Worm (Caenorhabditis elegans) whole organism, L2 larva: Measurements from ENCODE around the gene gpch-1.

Experiments used
- F13H6.1 ChIP-seq: sonication (generic microtip); optimal IDR thresholded peaks from 2 replicates; lab custom pipeline; 2016; ENCODE audit warnings: missing genetic modification characterization, missing compliant biosample characterization
- alr-1 ChIP-seq: fragments of 150-350 bp; optimal IDR thresholded peaks from 2 replicates; lab custom pipeline; 2014; ENCODE audit warnings: missing biosample characterization, missing genetic modification characterization
- aly-2 ChIP-seq: fragments of 150-350 bp; optimal IDR thresholded peaks from 2 replicates; lab custom pipeline; 2014; ENCODE audit warnings: missing biosample characterization, missing genetic modification characterization
- ama-1 ChIP-seq: fragments of 150-350 bp; optimal IDR thresholded peaks from 2 replicates; lab custom pipeline; 2018; ENCODE audit warnings: inconsistent platforms
- crh-2 ChIP-seq: sonication (generic microtip); optimal IDR thresholded peaks from 2 replicates; lab custom pipeline; 2017; ENCODE audit warnings: missing biosample characterization, missing genetic modification characterization
- elt-1 ChIP-seq: fragments of 150-350 bp; optimal IDR thresholded peaks from 2 replicates; lab custom pipeline; 2014; ENCODE audit warnings: missing biosample characterization, missing genetic modification characterization
- lin-39 ChIP-seq: fragments of 150-350 bp; optimal IDR thresholded peaks from 2 replicates; lab custom pipeline; 2014; ENCODE audit warnings: missing biosample characterization, missing genetic modification reagents, missing genetic modification characterization
- lsy-2 ChIP-seq, 2 experiments: fragments of 150-350 bp in 1 of 2; sonication (generic microtip) in 1 of 2; optimal IDR thresholded peaks; 2 replicates each; lab custom pipeline; 2014 to 2017; ENCODE audit warnings: missing biosample characterization in 2 of 2, missing genetic modification characterization in 2 of 2
- nhr-25 ChIP-seq: fragments of 150-350 bp; sonication (generic microtip); optimal IDR thresholded peaks from 3 replicates; lab custom pipeline; 2014; ENCODE audit warnings: missing biosample characterization, missing genetic modification characterization
- nhr-6 ChIP-seq: fragments of 150-350 bp; optimal IDR thresholded peaks from 2 replicates; lab custom pipeline; 2014; ENCODE audit warnings: missing biosample characterization, missing genetic modification characterization
- unc-39 ChIP-seq: fragments of 150-350 bp; optimal IDR thresholded peaks from 2 replicates; lab custom pipeline; 2014; ENCODE audit warnings: missing biosample characterization, missing genetic modification characterization
- unc-62 ChIP-seq: fragments of 150-350 bp; optimal IDR thresholded peaks from 2 replicates; lab custom pipeline; 2014; ENCODE audit warnings: missing biosample characterization, missing genetic modification reagents, missing genetic modification characterization
- ztf-1 ChIP-seq: fragments of 200-800 bp; sonication (Bioruptor generic); conservative IDR thresholded peaks from 2 replicates; pipeline ENCODE4 v1.3.6; 2022; ENCODE audit warnings: missing genetic modification characterization, missing compliant biosample characterization

DNA sequence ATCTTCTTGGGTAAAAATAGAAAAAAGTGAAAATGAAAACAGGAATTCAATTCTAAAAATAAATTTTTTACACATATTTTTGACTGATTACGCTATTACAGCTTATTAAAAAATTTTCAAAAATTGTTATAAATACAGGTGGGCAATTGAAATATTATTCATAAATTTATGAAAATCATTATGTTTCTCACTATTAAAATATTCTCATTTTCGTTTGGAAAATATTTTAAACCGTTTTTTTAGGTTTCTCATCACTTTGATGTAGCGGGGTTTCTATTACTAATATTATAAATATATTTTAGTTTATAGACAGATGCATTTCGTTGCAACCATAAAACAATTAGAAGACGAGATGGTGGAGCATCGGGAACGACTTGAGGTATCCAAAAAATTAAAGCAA lies 11.2 kb upstream of the gpch-1 start, which contains the start of gene R07E5.5:
- TF ChIP-seq ztf-1 (GFP tag; lab: Robert Waterston, UW), result no peak
- TF ChIP-seq elt-1, result no peak
- TF ChIP-seq F13H6.1 (tag; lab: Kevin White, UChicago), result no peak
- TF ChIP-seq nhr-25 (tag; lab: Kevin White, UChicago), result no peak
- TF ChIP-seq unc-39, result no peak
- TF ChIP-seq lin-39, result no peak
- no peak for TF ChIP-seq crh-2 (tag; lab: Kevin White, UChicago)
- no peak for TF ChIP-seq nhr-6
- TF ChIP-seq unc-62 (GFP tag; lab: Kevin White, UChicago), result no peak
- TF ChIP-seq ama-1 (lab: Kevin White, UChicago), result no peak
- TF ChIP-seq lsy-2 (tag; optimal IDR thresholded peaks at IDR 0.05; lab: Kevin White, UChicago), result no peak
- no peak for TF ChIP-seq alr-1 (tag; lab: Kevin White, UChicago)
- no peak for TF ChIP-seq aly-2
